Fruit fly (Drosophila melanogaster): Measurements from ENCODE around the gene Tsp3A.

Gene Tsp3A

dm6 chrX:2633847-2634776, 14.6 kb upstream of the Tsp3A start, which contains the start of gene sgg (continued):
- TF ChIP-seq pzg (GFP tag; optimal IDR thresholded peaks at IDR 0.05) (peak; percentile 85), chinmo (GFP tag; IDR thresholded peaks at IDR 0.05; ENCODE audit: partially characterized antibody) (0 out of 4 replicates have a peak, but pooled peaks have one; percentile 53), tap (tag; optimal IDR thresholded peaks at IDR 0.05) (no peak), CG5953 (GFP tag; IDR thresholded peaks at IDR 0.05) (no peak), Sin3A (optimal IDR thresholded peaks at IDR 0.05) (peak; percentile 12), CG7556 (GFP tag; optimal IDR thresholded peaks at IDR 0.05) (no peak), CG15514 (GFP tag; optimal IDR thresholded peaks at IDR 0.05) (peak; percentile 60), CG2712 (tag; optimal IDR thresholded peaks at IDR 0.05) (peak; percentile 2), CG4404 (GFP tag; IDR thresholded peaks at IDR 0.05) (no peak), CG9797 (GFP tag; optimal IDR thresholded peaks at IDR 0.05) (peak; percentile 91), bbx (GFP tag; IDR thresholded peaks at IDR 0.05; ENCODE audit: partially characterized antibody) (peak; percentile 22; the same call in 1 of the 2 replicates), CG12391 (tag; optimal IDR thresholded peaks at IDR 0.05) (no peak), hkb (optimal IDR thresholded peaks at IDR 0.05) (no peak), hkb (GFP tag; IDR thresholded peaks at IDR 0.05) (no peak), CG1602 (GFP tag; optimal IDR thresholded peaks at IDR 0.05) (no peak), Stat92E (GFP tag; optimal IDR thresholded peaks at IDR 0.05) (no peak), CG3726 (GFP tag; IDR thresholded peaks at IDR 0.05) (no peak), twi (tag; optimal IDR thresholded peaks at IDR 0.05) (no peak), CG33213 (GFP tag; optimal IDR thresholded peaks at IDR 0.05) (no peak), p53 (GFP tag; optimal IDR thresholded peaks at IDR 0.05) (no peak), CG7963 (GFP tag; IDR thresholded peaks at IDR 0.05; ENCODE audit: partially characterized antibody) (no peak), Sox102F (GFP tag; optimal IDR thresholded peaks at IDR 0.05) (no peak), Aef1 (GFP tag; IDR thresholded peaks at IDR 0.05) (no peak), Bgb (GFP tag; IDR thresholded peaks at IDR 0.05; ENCODE audit: partially characterized antibody) (peak; percentile 42; the same call in 1 of the 2 replicates), CG11560 (tag; IDR thresholded peaks at IDR 0.05) (peak; percentile 98), Opbp (GFP tag; IDR thresholded peaks at IDR 0.05; ENCODE audit: partially characterized antibody) (0 out of 3 replicates have a peak, but pooled peaks have one; percentile 17), Pdp1 (GFP tag; optimal IDR thresholded peaks at IDR 0.05) (peak in 1 of 2 experiments; percentile 95), gfzf (GFP tag; optimal IDR thresholded peaks at IDR 0.05) (peak; percentile 89), CG6272 (GFP tag; IDR thresholded peaks at IDR 0.05) (no peak), Eip74EF (GFP tag; optimal IDR thresholded peaks at IDR 0.05) (peak in 1 of 2 experiments; percentile 90), sqz (GFP tag; optimal IDR thresholded peaks at IDR 0.05) (peak; percentile 77), Dref (GFP tag; IDR thresholded peaks at IDR 0.05) (peak; percentile 82), NK7.1 (GFP tag; optimal IDR thresholded peaks at IDR 0.05) (no peak), Trl (optimal IDR thresholded peaks at IDR 0.05) (peak in 1 of 2 experiments; percentile 61), Trl (GFP tag; optimal IDR thresholded peaks at IDR 0.05) (no peak), Bteb2 (GFP tag; optimal IDR thresholded peaks at IDR 0.05) (no peak), CG30020 (tag; optimal IDR thresholded peaks at IDR 0.05) (peak; percentile 51), en (GFP tag; optimal IDR thresholded peaks at IDR 0.05) (no peak), Fer3 (tag; optimal IDR thresholded peaks at IDR 0.05) (no peak), HmgZ (tag; optimal IDR thresholded peaks at IDR 0.05) (peak; percentile 38), BEAF-32 (GFP tag; optimal IDR thresholded peaks at IDR 0.05) (peak; percentile 56), gem (tag; optimal IDR thresholded peaks at IDR 0.05) (no peak), cg (GFP tag; optimal IDR thresholded peaks at IDR 0.05) (peak; percentile 94), nerfin-1 (tag; optimal IDR thresholded peaks at IDR 0.05) (peak; percentile 84), sd (tag; optimal IDR thresholded peaks at IDR 0.05) (peak; percentile 21), CG12236 (GFP tag; optimal IDR thresholded peaks at IDR 0.05) (no peak), phol (tag; optimal IDR thresholded peaks at IDR 0.05) (peak; percentile 53), grau (tag; optimal IDR thresholded peaks at IDR 0.05) (peak; percentile 6)
